Worm (Caenorhabditis elegans) whole organism, midembryonic: ENCODE measurements around the gene ceh-75.

ENCODE experiments used
- T22C8.4 ChIP-seq: fragments of 200-800 bp; sonication (Bioruptor generic); IDR thresholded peaks from 2 replicates; pipeline ENCODE4 v1.3.6; 2022; ENCODE audit warnings: missing genetic modification characterization, missing compliant biosample characterization
- cog-1 ChIP-seq: sonication (generic microtip); optimal IDR thresholded peaks from 2 replicates; lab custom pipeline; 2016; ENCODE audit warnings: missing genetic modification characterization, missing compliant biosample characterization
- flt-1 ChIP-seq: fragments of 200-800 bp; sonication (Bioruptor generic); IDR thresholded peaks from 2 replicates; pipeline ENCODE4 v1.3.6; 2022; ENCODE audit warnings: missing genetic modification characterization, missing compliant biosample characterization
- klf-2 ChIP-seq: fragments of 200-800 bp; sonication (Bioruptor generic); conservative IDR thresholded peaks from 2 replicates; pipeline ENCODE4 v1.3.6; 2022; ENCODE audit warnings: missing genetic modification reagents, missing genetic modification characterization, missing compliant biosample characterization
- med-1 ChIP-seq: sonication (generic microtip); optimal IDR thresholded peaks from 2 replicates; lab custom pipeline; 2017; ENCODE audit warnings: missing genetic modification characterization, mild to moderate bottlenecking, missing compliant biosample characterization, antibody characterized with exemption, missing genetic modification reagents; ENCODE audit not compliant: insufficient read depth
- ref-1 ChIP-seq: fragments of 200-800 bp; sonication (Bioruptor generic); conservative IDR thresholded peaks from 2 replicates; pipeline ENCODE4 v1.3.6; 2022; ENCODE audit warnings: missing genetic modification reagents, missing genetic modification characterization, missing compliant biosample characterization
- tab-1 ChIP-seq: fragments of 200-800 bp; sonication (Bioruptor generic); IDR thresholded peaks from 2 replicates; pipeline ENCODE4 v1.3.6; 2022; ENCODE audit warnings: missing genetic modification characterization, missing compliant biosample characterization
- ztf-23 ChIP-seq: fragments of 200-800 bp; sonication (Bioruptor generic); IDR thresholded peaks from 2 replicates; pipeline ENCODE4 v1.3.6; 2022; ENCODE audit warnings: missing genetic modification reagents, missing genetic modification characterization, missing compliant biosample characterization
- ztf-29 ChIP-seq: fragments of 200-800 bp; sonication (Bioruptor generic); IDR thresholded peaks from 2 replicates; pipeline ENCODE4 v1.3.6; 2022; ENCODE audit warnings: missing genetic modification reagents, missing genetic modification characterization, missing compliant biosample characterization

ceh-75 gene

DNA sequence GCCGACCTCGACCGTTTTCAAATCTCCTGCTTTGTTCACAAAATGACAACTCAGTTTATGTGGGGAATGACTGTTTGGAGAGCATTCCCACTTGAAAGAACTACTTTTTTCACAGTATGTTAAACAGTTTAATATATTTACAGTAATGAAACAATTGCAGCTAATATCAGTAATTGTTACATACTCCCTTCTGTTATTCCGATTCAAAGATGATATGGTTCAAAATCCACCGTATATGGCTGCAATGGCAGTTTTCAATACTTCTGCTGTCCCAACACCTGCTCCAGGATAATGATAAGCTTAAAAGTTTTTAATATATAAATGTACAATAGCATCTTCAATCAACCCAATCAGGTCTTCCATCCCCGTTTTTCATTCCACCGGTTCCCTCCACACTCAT, 13.9 kb upstream of the ceh-75 start:
- TF ChIP-seq ztf-29 (GFP tag; lab: Robert Waterston, UW): no peak

DNA sequence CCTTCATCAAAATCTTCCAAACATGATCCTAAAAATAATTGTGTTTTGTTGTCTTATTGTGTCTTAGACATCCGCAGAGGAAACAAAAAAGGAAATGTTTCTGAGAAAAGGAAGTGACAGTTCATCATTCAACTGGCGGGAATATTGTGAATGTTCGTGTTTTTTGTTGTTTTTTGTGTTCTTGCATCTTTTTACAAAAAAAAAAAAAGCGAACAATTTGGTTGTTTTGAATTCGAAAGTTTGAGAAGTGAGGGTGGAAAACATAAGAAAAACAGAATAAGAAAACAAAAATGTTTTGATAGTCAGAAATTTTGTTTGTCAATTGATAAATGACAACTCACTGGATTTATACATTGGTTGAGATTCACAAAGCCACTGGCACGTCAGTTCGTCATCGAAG, 11.5 kb upstream of the ceh-75 start:
- TF ChIP-seq ref-1 (no peak), ztf-29 (GFP tag; lab: Robert Waterston, UW) (no peak), med-1 (no peak), tab-1 (no peak), klf-2 (GFP tag; lab: Robert Waterston, UW) (no peak), flt-1 (no peak), cog-1 (tag; lab: Kevin White, UChicago) (no peak), ztf-23 (no peak), T22C8.4 (GFP tag; lab: Robert Waterston, UW) (no peak)

DNA sequence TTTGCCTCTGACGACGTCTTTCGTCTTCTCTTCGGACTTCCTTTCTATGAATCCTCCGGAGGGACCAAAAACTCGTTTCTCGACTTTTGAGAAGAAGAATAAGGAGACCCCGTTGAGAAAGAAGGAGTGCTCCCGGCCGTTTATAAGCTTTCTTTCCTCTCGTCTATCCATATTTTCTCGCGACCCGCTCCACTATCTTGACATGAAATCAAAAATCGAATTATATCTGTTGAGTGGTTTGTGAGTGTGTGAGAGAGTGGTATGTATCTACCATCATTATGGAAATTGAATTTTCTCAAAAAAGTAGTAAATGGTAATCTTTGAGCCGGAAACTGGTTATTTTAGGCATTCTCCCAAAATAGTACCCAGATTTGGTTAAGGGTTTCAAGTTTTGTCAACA, 10.0 kb upstream of the ceh-75 start:
- no peak for TF ChIP-seq klf-2 (GFP tag; lab: Robert Waterston, UW)
- no peak for TF ChIP-seq ztf-23
- no peak for TF ChIP-seq ref-1
- TF ChIP-seq ztf-29 (GFP tag; lab: Robert Waterston, UW): no peak
- TF ChIP-seq flt-1: no peak
- TF ChIP-seq med-1: no peak

DNA sequence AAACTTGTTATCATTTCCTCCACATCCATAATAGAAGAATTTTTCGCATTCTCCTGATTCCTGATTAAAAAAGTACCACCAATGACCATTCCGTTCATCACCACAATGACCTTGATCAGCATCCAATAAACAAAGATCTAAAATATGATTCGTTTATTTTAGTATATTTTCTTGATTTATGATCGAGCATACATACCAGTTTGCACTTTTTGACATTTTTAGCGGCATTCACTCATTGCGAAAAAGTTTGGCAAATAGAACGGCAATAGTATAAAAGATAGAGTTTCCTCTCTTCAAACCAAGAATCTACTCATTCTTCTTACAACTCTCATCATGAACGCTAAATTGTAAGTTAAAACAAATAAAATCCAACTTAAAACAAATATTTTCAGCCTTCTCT, 7.3 kb upstream of the ceh-75 start, which contains the start of gene fipr-10:
fipr-10 (plus strand) TSS at position 301 of the 400 bp plus-strand sequence.
- no peak for TF ChIP-seq T22C8.4 (GFP tag; lab: Robert Waterston, UW)
- no peak for TF ChIP-seq ref-1
- no peak for TF ChIP-seq med-1

DNA sequence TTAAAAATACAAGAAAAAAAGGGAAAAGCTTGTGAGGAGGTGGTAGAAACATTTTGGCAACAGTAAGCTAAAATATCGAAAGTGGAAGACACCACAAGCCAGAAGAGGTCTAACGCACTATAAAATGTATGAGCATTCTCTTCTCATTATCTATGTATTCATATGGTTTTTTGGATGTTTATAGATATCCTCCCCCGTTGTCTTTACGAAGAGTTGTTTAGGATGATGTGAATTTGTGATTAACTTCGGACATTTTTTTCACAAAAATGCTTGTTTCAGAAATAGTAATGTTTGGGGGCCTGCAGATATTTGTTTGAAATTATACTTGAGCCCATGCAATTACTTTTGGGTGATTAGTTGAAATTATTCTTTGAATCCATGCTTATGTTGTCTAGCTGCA, 6.1 kb upstream of the ceh-75 start, which contains the start of gene mec-9:
mec-9 (minus strand) TSS at position 101 of the 400 bp plus-strand sequence.
- TF ChIP-seq ztf-29 (GFP tag; lab: Robert Waterston, UW): no peak
- TF ChIP-seq klf-2 (GFP tag; lab: Robert Waterston, UW): no peak
- no peak for TF ChIP-seq tab-1
- no peak for TF ChIP-seq flt-1
- TF ChIP-seq ztf-23: no peak
- TF ChIP-seq med-1: no peak
- TF ChIP-seq cog-1 (tag; lab: Kevin White, UChicago): no peak
- no peak for TF ChIP-seq ref-1
- TF ChIP-seq T22C8.4 (GFP tag; lab: Robert Waterston, UW): no peak

DNA sequence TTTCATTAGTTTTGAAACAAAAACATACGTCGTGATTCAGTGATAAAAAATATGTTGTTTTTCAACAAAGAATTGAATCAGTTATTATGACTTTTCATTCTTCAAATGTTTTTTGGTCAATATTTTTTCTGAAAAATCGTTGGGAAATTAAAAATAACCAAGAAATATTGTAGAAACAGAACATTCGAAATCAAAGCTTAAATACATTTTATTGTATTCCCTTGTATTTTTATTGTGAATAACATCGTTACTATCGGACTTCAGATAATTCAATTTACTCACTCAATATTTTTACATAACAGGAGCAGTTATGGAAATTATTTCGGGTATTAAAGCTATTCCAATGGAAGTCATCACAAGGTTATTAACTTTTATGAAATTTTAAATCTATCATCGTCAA, 4.5 kb upstream of the ceh-75 start, which contains the start of gene C50H2.4:
C50H2.4 (plus strand) TSS at position 301 of the 400 bp plus-strand sequence.
- TF ChIP-seq ztf-29 (GFP tag; lab: Robert Waterston, UW) (no peak), cog-1 (tag; lab: Kevin White, UChicago) (no peak), ztf-23 (no peak), T22C8.4 (GFP tag; lab: Robert Waterston, UW) (no peak), klf-2 (GFP tag; lab: Robert Waterston, UW) (no peak), med-1 (no peak), tab-1 (no peak), flt-1 (no peak), ref-1 (no peak)

DNA sequence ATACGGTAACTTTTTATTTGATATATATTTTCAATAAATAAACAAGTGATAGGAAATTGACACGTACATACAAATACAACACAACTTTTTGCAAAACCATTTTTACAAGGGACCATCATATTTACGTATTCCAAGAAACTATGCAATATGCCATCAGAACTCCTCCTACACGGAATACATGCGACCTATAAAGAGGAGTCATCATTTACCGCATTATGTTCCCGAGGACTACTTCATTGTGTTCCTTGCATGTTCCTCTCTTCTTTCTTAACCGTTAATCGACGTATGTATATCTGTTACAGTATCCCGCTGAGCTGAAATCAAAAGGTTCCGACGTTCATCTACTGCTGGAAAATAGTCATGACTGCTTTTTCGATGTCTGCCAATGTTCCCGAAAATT, 2.7 kb upstream of the ceh-75 start, which contains the start of gene C50H2.5:
C50H2.5 (plus strand) TSS at position 301 of the 400 bp plus-strand sequence.
- TF ChIP-seq T22C8.4 (GFP tag; lab: Robert Waterston, UW) (no peak), med-1 (no peak), flt-1 (no peak), klf-2 (GFP tag; lab: Robert Waterston, UW) (no peak), ztf-29 (GFP tag; lab: Robert Waterston, UW) (no peak), cog-1 (tag; lab: Kevin White, UChicago) (no peak), tab-1 (no peak), ztf-23 (no peak), ref-1 (no peak)

DNA sequence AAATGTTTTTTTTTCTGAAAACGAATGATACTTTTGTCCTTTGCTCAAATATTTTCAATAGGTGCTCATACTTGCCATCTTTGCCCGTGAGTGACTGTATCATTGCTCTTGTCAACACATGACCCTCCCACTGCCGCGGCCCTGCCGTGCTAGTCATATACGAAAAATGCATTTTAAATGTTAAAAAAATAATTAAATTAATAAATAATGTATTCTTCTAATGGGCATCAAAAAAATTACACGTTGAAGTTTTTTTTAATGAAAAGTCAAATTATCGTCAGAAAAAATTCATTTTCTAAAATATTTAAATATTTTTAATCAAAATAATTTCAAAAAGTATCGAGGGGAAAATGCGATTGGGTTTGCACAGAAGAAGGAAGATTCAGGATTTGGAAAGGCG, 1.3 kb downstream of the ceh-75 start, which contains the start of gene C50H2.7:
C50H2.7 (plus strand) TSS at position 301 of the 400 bp plus-strand sequence.
- no peak for TF ChIP-seq ztf-23
- TF ChIP-seq T22C8.4 (GFP tag; lab: Robert Waterston, UW): no peak
- TF ChIP-seq ztf-29 (GFP tag; lab: Robert Waterston, UW): no peak
- TF ChIP-seq cog-1 (tag; lab: Kevin White, UChicago): no peak
- no peak for TF ChIP-seq flt-1
- no peak for TF ChIP-seq tab-1
- TF ChIP-seq klf-2 (GFP tag; lab: Robert Waterston, UW): no peak
- no peak for TF ChIP-seq ref-1
- no peak for TF ChIP-seq med-1

DNA sequence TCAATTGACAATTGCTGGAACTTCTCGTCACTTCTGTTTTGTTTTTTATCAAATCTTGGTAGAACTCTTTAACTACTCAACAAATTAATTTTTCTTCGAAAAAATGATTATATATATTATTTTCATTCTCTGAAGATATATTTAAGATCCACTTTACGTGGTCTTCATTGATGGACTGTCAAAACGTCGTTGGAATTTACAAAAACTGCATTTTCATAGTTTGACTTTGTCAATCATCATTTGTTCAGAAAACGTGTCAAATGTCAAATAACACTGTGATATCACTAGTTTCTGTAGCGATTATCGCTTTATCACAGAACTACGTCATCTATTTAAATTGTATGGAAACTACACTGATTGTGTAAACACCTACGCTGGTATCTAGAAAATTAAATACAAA, 3.3 kb downstream of the ceh-75 start:
- TF ChIP-seq ref-1 (no peak), flt-1 (no peak), klf-2 (GFP tag; lab: Robert Waterston, UW) (no peak), ztf-23 (no peak), T22C8.4 (GFP tag; lab: Robert Waterston, UW) (no peak), ztf-29 (GFP tag; lab: Robert Waterston, UW) (no peak), tab-1 (no peak), med-1 (no peak), cog-1 (tag; lab: Kevin White, UChicago) (no peak)

DNA sequence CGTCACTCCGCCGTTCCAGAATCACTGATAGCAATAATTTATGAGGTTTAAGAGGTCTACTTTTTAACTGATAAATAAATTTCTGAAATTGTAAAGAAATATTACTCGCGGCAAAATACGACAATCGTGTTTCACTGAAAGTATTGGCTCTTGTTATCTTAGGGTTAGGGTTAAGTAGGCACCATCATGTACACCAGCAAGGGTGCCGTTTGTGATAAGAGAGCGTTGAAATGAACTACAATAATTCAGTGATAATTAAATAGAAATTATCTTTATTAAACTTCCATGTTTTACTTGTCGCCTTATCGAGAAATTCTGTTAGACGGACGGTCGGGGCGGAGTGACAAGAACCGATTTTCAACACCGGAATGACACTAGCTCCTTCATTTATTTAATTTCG, 4.5 kb downstream of the ceh-75 start:
- no peak for TF ChIP-seq flt-1
- no peak for TF ChIP-seq tab-1
- no peak for TF ChIP-seq ztf-29 (GFP tag; lab: Robert Waterston, UW)
- TF ChIP-seq cog-1 (tag; lab: Kevin White, UChicago): no peak
- no peak for TF ChIP-seq T22C8.4 (GFP tag; lab: Robert Waterston, UW)
- TF ChIP-seq med-1: no peak
- TF ChIP-seq ztf-23: no peak
- TF ChIP-seq klf-2 (GFP tag; lab: Robert Waterston, UW): no peak
- no peak for TF ChIP-seq ref-1

DNA sequence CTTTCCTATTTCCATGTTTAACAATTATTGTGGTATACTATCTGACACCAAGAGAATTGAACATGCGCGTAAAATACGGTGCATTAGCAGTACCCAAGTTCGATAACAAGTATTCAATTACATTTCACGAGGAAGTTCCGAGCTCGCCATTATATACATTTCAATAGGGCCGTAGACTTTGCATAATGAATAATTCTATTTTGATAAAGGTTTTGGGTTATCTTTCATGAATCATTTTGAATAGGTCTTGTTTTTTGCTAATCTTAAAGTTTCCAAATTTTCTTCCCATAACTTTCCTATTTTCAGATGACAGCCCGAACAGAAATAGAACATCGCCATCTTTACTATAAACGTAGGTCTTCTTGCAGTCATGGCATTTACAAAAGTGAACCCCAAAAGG, 5.1 kb downstream of the ceh-75 start, which contains the start of gene C50H2.13:
C50H2.13 (plus strand) TSS at position 301 of the 400 bp plus-strand sequence.
- TF ChIP-seq tab-1 (no peak), med-1 (no peak)
